Worm (Caenorhabditis elegans) whole organism, L2 larva: Measurements from ENCODE around the gene srh-140.

Source experiments
- ama-1 ChIP-seq: fragments of 150-350 bp; optimal IDR thresholded peaks from 2 replicates; lab custom pipeline; 2018; ENCODE audit warnings: inconsistent platforms
- blmp-1 ChIP-seq: sonication (generic microtip); optimal IDR thresholded peaks from 2 replicates; lab custom pipeline; 2017; ENCODE audit warnings: missing genetic modification characterization, mild to moderate bottlenecking, missing compliant biosample characterization, antibody characterized with exemption, moderate library complexity; ENCODE audit not compliant: insufficient read depth
- ceh-82 ChIP-seq: fragments of 150-350 bp; optimal IDR thresholded peaks from 2 replicates; lab custom pipeline; 2014; ENCODE audit warnings: missing biosample characterization, missing genetic modification characterization
- elt-1 ChIP-seq: fragments of 150-350 bp; optimal IDR thresholded peaks from 2 replicates; lab custom pipeline; 2014; ENCODE audit warnings: missing biosample characterization, missing genetic modification characterization
- lin-39 ChIP-seq: fragments of 150-350 bp; optimal IDR thresholded peaks from 2 replicates; lab custom pipeline; 2014; ENCODE audit warnings: missing biosample characterization, missing genetic modification reagents, missing genetic modification characterization
- mab-5 ChIP-seq: fragments of 150-350 bp; optimal IDR thresholded peaks from 2 replicates; lab custom pipeline; 2014; ENCODE audit warnings: missing biosample characterization, missing genetic modification characterization
- mbf-1 ChIP-seq: sonication (generic microtip); optimal IDR thresholded peaks from 2 replicates; lab custom pipeline; 2017; ENCODE audit warnings: missing biosample characterization, missing genetic modification characterization
- nhr-23 ChIP-seq: fragments of 150-350 bp; optimal IDR thresholded peaks from 2 replicates; lab custom pipeline; 2014; ENCODE audit warnings: missing biosample characterization, missing genetic modification reagents, missing genetic modification characterization
- nhr-77 ChIP-seq: fragments of 150-350 bp; optimal IDR thresholded peaks from 2 replicates; lab custom pipeline; 2014; ENCODE audit warnings: missing biosample characterization, missing genetic modification characterization
- skn-1 ChIP-seq: sonication (generic microtip); optimal IDR thresholded peaks from 2 replicates; lab custom pipeline; 2017; ENCODE audit warnings: missing biosample characterization, missing genetic modification characterization
- unc-39 ChIP-seq: fragments of 150-350 bp; optimal IDR thresholded peaks from 2 replicates; lab custom pipeline; 2014; ENCODE audit warnings: missing biosample characterization, missing genetic modification characterization
- ztf-11 ChIP-seq: sonication (generic microtip); optimal IDR thresholded peaks from 2 replicates; lab custom pipeline; 2017; ENCODE audit warnings: missing biosample characterization, missing genetic modification characterization
- ztf-4 ChIP-seq: fragments of 150-350 bp; optimal IDR thresholded peaks from 2 replicates; lab custom pipeline; 2014; ENCODE audit warnings: missing biosample characterization, missing genetic modification characterization

ce11 chrV:15769072-15769471 is 47.1 kb downstream of the srh-140 start, which contains the start of gene F57A10.4:
- TF ChIP-seq blmp-1 (tag; lab: Kevin White, UChicago) (no peak), ceh-82 (tag; lab: Kevin White, UChicago) (no peak), nhr-23 (tag; lab: Kevin White, UChicago) (no peak), ztf-4 (tag; lab: Kevin White, UChicago) (no peak), ama-1 (lab: Kevin White, UChicago) (no peak), mab-5 (no peak), skn-1 (tag; lab: Kevin White, UChicago) (no peak), nhr-77 (tag; lab: Kevin White, UChicago) (no peak), mbf-1 (tag; lab: Kevin White, UChicago) (no peak), unc-39 (tag; lab: Kevin White, UChicago) (no peak), ztf-11 (tag; lab: Kevin White, UChicago) (no peak), lin-39 (no peak), elt-1 (no peak)
